Worm (Caenorhabditis elegans) whole organism, L4 larva: ENCODE data around the gene srj-45.

Experiments
- D1046.2 ChIP-seq: fragments of 200-800 bp; sonication (Bioruptor generic); IDR thresholded peaks from 2 replicates; pipeline ENCODE4 v1.3.6; 2022; ENCODE audit warnings: missing genetic modification characterization, missing compliant biosample characterization
- Y5F2A.4 ChIP-seq: fragments of 200-800 bp; sonication (Bioruptor generic); optimal IDR thresholded peaks from 2 replicates; lab custom pipeline; 2018; ENCODE audit warnings: mild to moderate bottlenecking, missing genetic modification characterization, missing compliant biosample characterization
- aha-1 ChIP-seq: fragments of 150-350 bp; peaks from one replicate; lab custom pipeline; 2014; ENCODE audit warnings: missing biosample characterization, missing genetic modification characterization
- ceh-62 ChIP-seq: sonication (generic microtip); optimal IDR thresholded peaks from 2 replicates; lab custom pipeline; 2017; ENCODE audit warnings: missing biosample characterization, missing genetic modification characterization
- daf-16 ChIP-seq, 3 experiments: sonication (generic microtip); optimal IDR thresholded peaks; 2 replicates each; lab custom pipeline; 2016 to 2017; ENCODE audit warnings: missing genetic modification characterization in 3 of 3, missing genetic modification reagents in 3 of 3, mild to moderate bottlenecking in 2 of 3, missing compliant biosample characterization in 2 of 3, missing biosample characterization in 1 of 3, moderate library complexity in 1 of 3
- dmd-6 ChIP-seq: fragments of 200-800 bp; sonication (Bioruptor generic); IDR thresholded peaks from 2 replicates; pipeline ENCODE4 v1.3.6; 2022; ENCODE audit warnings: missing genetic modification reagents, missing genetic modification characterization, missing compliant biosample characterization
- dmd-8 ChIP-seq: fragments of 200-800 bp; sonication (Bioruptor generic); IDR thresholded peaks from 2 replicates; pipeline ENCODE4 v1.3.6; 2022; ENCODE audit warnings: missing genetic modification characterization, missing compliant biosample characterization
- dmd-9 ChIP-seq: fragments of 200-800 bp; sonication (Bioruptor generic); IDR thresholded peaks from 2 replicates; pipeline ENCODE4 v1.3.6; 2022; ENCODE audit warnings: missing genetic modification reagents, missing genetic modification characterization, missing compliant biosample characterization
- dpl-1 ChIP-seq: fragments of 150-350 bp; optimal IDR thresholded peaks from 2 replicates; lab custom pipeline; 2014; ENCODE audit warnings: missing biosample characterization, missing genetic modification reagents, missing genetic modification characterization
- dve-1 ChIP-seq: sonication (generic microtip); optimal IDR thresholded peaks from 2 replicates; lab custom pipeline; 2017; ENCODE audit warnings: antibody characterized with exemption, mild to moderate bottlenecking, missing genetic modification characterization, missing compliant biosample characterization; ENCODE audit not compliant: insufficient read depth
- hlh-11 ChIP-seq: fragments of 200-800 bp; sonication (Bioruptor generic); optimal IDR thresholded peaks from 2 replicates; lab custom pipeline; 2018; ENCODE audit warnings: mild to moderate bottlenecking, missing genetic modification characterization, missing compliant biosample characterization
- lin-38 ChIP-seq: fragments of 200-800 bp; sonication (Bioruptor generic); IDR thresholded peaks from 2 replicates; pipeline ENCODE4 v1.3.6; 2022; ENCODE audit warnings: missing genetic modification reagents, missing genetic modification characterization, missing compliant biosample characterization
- lin-39 ChIP-seq: fragments of 150-350 bp; optimal IDR thresholded peaks from 2 replicates; lab custom pipeline; 2014; ENCODE audit warnings: missing biosample characterization, missing genetic modification reagents, missing genetic modification characterization
- lir-3 ChIP-seq: sonication (generic microtip); optimal IDR thresholded peaks from 2 replicates; lab custom pipeline; 2016; ENCODE audit warnings: mild to moderate bottlenecking, missing genetic modification characterization, missing compliant biosample characterization
- mdt-29 ChIP-seq: fragments of 200-800 bp; sonication (Bioruptor generic); IDR thresholded peaks from 2 replicates; pipeline ENCODE4 v1.3.6; 2022; ENCODE audit warnings: missing genetic modification reagents, missing genetic modification characterization, missing compliant biosample characterization
- mep-1 ChIP-seq: fragments of 150-350 bp; sonication (generic microtip); optimal IDR thresholded peaks from 3 replicates; lab custom pipeline; 2014; ENCODE audit warnings: missing biosample characterization, missing genetic modification characterization
- nhr-11 ChIP-seq: fragments of 150-350 bp; optimal IDR thresholded peaks from 2 replicates; lab custom pipeline; 2014; ENCODE audit warnings: missing biosample characterization, missing genetic modification characterization
- nhr-28 ChIP-seq: fragments of 150-350 bp; optimal IDR thresholded peaks from 2 replicates; lab custom pipeline; 2014; ENCODE audit warnings: missing biosample characterization, missing genetic modification characterization
- nhr-41 ChIP-seq: fragments of 200-800 bp; sonication (Bioruptor generic); IDR thresholded peaks from 2 replicates; pipeline ENCODE4 v1.3.6; 2022; ENCODE audit warnings: missing genetic modification reagents, missing genetic modification characterization, missing compliant biosample characterization
- nhr-48 ChIP-seq: sonication (generic microtip); optimal IDR thresholded peaks from 2 replicates; lab custom pipeline; 2016; ENCODE audit warnings: mild to moderate bottlenecking, missing genetic modification characterization, missing compliant biosample characterization
- nhr-77 ChIP-seq: fragments of 150-350 bp; optimal IDR thresholded peaks from 2 replicates; lab custom pipeline; 2014; ENCODE audit warnings: missing biosample characterization, missing genetic modification characterization
- pha-4 ChIP-seq, 2 experiments: fragments of 150-350 bp in 1 of 2; fragments of 200-800 bp in 1 of 2; sonication (Bioruptor generic) in 1 of 2; IDR thresholded peaks in 1 of 2; optimal IDR thresholded peaks in 1 of 2; 2 replicates each; pipeline versions ENCODE4 v1.3.6 to Lab custom; 2014 to 2022; ENCODE audit warnings: missing genetic modification characterization in 2 of 2, missing genetic modification reagents in 2 of 2, missing biosample characterization in 1 of 2, missing compliant biosample characterization in 1 of 2
- php-3 ChIP-seq: fragments of 200-800 bp; sonication (Bioruptor generic); IDR thresholded peaks from 2 replicates; pipeline ENCODE4 v1.3.6; 2022; ENCODE audit warnings: missing genetic modification reagents, missing genetic modification characterization, missing compliant biosample characterization
- pqm-1 ChIP-seq: sonication (generic microtip); optimal IDR thresholded peaks from 2 replicates; lab custom pipeline; 2017; ENCODE audit warnings: missing biosample characterization, missing genetic modification characterization
- rbr-2 ChIP-seq: sonication (generic microtip); optimal IDR thresholded peaks from 2 replicates; lab custom pipeline; 2016; ENCODE audit warnings: missing genotype, missing genetic modification characterization, missing compliant biosample characterization
- skn-1 ChIP-seq: fragments of 150-350 bp; optimal IDR thresholded peaks from 2 replicates; lab custom pipeline; 2014; ENCODE audit warnings: missing biosample characterization, missing genetic modification characterization
- unc-62 ChIP-seq, 3 experiments: fragments of 150-350 bp in 1 of 3; sonication (generic microtip); optimal IDR thresholded peaks in 2 of 3; peaks in 1 of 3; 1 replicate in 1 of 3; 2 replicates in 2 of 3; lab custom pipeline; 2014 to 2017; ENCODE audit warnings: missing biosample characterization in 3 of 3, missing genetic modification characterization in 3 of 3, missing genetic modification reagents in 3 of 3, missing genotype in 1 of 3
- ztf-11 ChIP-seq: fragments of 150-350 bp; optimal IDR thresholded peaks from 2 replicates; lab custom pipeline; 2014; ENCODE audit warnings: missing biosample characterization, missing genetic modification characterization

The srj-45 gene

DNA sequence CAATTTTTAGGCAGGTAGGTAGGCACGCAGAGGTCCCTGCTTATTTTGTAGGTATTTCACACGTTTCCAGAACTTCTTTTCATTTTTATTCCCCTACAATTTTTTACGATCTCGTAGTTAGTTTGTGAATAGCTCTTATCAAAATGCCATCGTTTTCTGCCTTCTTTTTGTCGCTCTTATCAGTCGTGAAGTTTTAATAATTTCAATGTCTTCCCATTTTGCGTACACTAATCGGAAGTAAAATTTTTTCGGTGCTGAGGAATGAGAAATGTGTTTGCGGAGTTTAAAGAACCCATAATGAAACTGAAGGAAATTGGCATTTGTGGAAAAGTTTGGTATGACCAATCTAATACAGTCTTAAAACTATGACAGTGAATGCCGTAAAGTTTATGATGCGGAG lies 44.0 kb upstream of the srj-45 start:
- TF ChIP-seq nhr-41 (GFP tag; lab: Robert Waterston, UW) (no peak), nhr-77 (peak; percentile 17), dve-1 (tag; lab: Kevin White, UChicago) (peak; percentile 47), php-3 (GFP tag; lab: Robert Waterston, UW) (peak; percentile 75), dmd-9 (no peak), dmd-6 (GFP tag; lab: Robert Waterston, UW) (peak; percentile 66), daf-16 (GFP tag; optimal IDR thresholded peaks at IDR 0.05; lab: Kevin White, UChicago) (no peak), daf-16 (tag; optimal IDR thresholded peaks at IDR 0.05; lab: Kevin White, UChicago) (peak; percentile 31), pqm-1 (tag; lab: Kevin White, UChicago) (peak; percentile 74), skn-1 (no peak), ceh-62 (no peak), Y5F2A.4 (GFP tag; lab: Kevin White, UChicago) (no peak), lin-39 (tag; lab: Kevin White, UChicago) (no peak), unc-62 (GFP tag; optimal IDR thresholded peaks at IDR 0.05 in 1 of 2; lab: Kevin White, UChicago) (peak in 1 of 2 experiments; percentile 70), unc-62 (tag; optimal IDR thresholded peaks at IDR 0.05; lab: Kevin White, UChicago) (no peak), dpl-1 (GFP tag; lab: Kevin White, UChicago) (no peak), nhr-28 (tag; lab: Kevin White, UChicago) (peak; percentile 86)

DNA sequence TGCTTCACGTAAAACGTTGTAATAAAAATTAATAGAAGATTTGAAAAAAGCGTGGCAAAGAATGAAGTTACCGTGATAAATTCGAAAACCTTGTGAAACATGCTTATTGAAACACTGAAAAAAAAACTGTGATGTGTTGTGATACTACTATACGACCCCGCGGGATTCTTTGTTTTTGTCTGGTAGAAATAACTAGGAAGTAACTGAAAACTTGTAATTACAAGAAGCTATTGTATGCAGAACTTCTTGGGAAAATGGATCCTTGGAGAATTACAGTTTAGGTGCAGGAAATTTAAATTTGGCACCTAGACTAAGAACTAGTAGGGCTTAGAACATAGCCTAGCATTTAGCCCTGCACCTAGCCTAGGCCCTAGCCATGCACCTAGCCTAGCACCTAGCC lies 43.4 kb upstream of the srj-45 start, which contains the start of gene str-39:
TSS of gene str-39 (minus strand) at position 101 of the 400 bp plus-strand sequence.
- no peak for TF ChIP-seq D1046.2
- 0 out of 2 replicates have a peak, but pooled peaks have one; percentile 47 for TF ChIP-seq dmd-8 (GFP tag; lab: Robert Waterston, UW)
- peak; percentile 63 for TF ChIP-seq aha-1 (tag; lab: Kevin White, UChicago)

DNA sequence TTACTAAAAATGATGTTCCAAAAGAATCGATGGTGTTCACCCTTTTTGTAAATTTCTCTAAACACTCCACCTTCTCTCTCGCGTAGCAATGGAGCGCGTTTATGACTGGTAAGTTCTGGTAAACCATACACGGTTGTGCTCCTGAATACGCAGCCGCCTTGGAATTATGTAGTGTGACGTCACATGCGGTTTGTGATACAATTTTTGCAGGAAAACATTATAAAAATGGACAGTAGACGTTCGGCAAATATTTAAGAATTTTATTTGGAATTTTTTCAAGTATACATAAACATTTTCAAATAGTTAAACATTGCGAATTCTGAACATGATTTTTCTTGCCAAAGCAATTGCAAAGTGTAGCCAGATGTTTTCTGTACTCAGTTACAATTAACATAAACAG lies 41.1 kb upstream of the srj-45 start, which contains the start of gene F37B4.10:
TSS of gene F37B4.10 (minus strand) at position 101 of the 400 bp plus-strand sequence.
- TF ChIP-seq rbr-2 (tag; lab: Kevin White, UChicago) (no peak), pha-4 (GFP tag; IDR thresholded peaks at IDR 0.05; lab: Robert Waterston, UW) (no peak), pha-4 (tag; optimal IDR thresholded peaks at IDR 0.05; lab: Kevin White, UChicago) (no peak), lir-3 (no peak), nhr-11 (no peak), ztf-11 (no peak), daf-16 (GFP tag; optimal IDR thresholded peaks at IDR 0.05; lab: Kevin White, UChicago) (no peak), daf-16 (tag; optimal IDR thresholded peaks at IDR 0.05; lab: Kevin White, UChicago) (peak; percentile 16), lin-38 (GFP tag; lab: Robert Waterston, UW) (no peak), dmd-8 (GFP tag; lab: Robert Waterston, UW) (no peak), dve-1 (tag; lab: Kevin White, UChicago) (no peak), unc-62 (GFP tag; optimal IDR thresholded peaks at IDR 0.05 in 1 of 2; lab: Kevin White, UChicago) (peak in 1 of 2 experiments; percentile 82), unc-62 (tag; optimal IDR thresholded peaks at IDR 0.05; lab: Kevin White, UChicago) (no peak), nhr-28 (tag; lab: Kevin White, UChicago) (peak; percentile 12)

DNA sequence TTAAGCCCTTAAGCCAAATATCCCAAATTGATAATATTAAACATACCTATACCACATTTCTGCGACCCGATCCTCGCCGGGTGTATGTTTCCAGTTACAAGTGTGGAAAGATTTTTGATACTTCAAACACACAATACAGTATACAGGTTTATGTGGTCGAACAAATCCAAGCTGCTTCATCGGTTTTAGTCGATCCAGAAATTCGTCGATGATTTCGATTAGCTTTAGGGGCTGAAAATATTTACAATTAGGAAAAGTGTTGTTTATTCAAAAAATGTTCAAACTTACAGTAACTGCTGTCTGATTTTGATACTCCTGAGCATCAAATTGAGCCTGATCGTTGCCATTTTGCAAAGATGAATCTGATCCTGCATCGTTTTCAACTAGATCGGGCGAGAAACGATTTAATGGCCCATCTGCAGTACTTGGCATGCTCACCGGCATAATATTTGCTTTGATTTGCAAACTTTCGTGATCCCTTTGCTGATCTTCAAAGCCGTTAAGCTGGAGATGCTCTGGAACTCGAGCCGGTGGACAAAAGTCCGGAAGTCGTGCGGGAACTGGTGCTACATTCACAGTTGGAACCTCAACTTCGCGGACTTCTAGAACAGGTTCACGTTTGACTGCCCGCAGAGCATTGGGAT lies 39.9 kb upstream of the srj-45 start:
- TF ChIP-seq lin-39 (tag; lab: Kevin White, UChicago) (no peak), aha-1 (tag; lab: Kevin White, UChicago) (peak; percentile 65), php-3 (GFP tag; lab: Robert Waterston, UW) (0 out of 2 replicates have a peak, but pooled peaks have one; percentile 13), unc-62 (GFP tag; optimal IDR thresholded peaks at IDR 0.05 in 1 of 2; lab: Kevin White, UChicago) (peak in 1 of 2 experiments; percentile 76), unc-62 (tag; optimal IDR thresholded peaks at IDR 0.05; lab: Kevin White, UChicago) (no peak)

DNA sequence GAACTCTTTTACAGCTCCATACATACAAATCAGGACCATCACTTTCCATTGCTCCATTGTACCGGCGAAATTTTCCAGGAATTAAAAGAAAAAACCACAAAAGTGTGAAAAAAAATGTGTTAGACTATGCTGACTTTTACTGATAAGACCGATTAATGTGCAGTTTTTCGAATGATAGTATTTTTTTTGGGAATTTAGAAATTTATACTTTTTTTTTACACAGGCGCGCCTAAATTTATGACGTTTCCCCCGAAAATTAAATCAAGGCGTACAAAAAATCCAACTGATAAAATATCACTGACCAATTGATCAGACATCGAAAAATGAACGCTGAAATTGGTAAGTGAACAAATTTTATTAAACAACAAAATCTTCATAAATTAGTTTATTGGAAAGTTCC lies 39.0 kb upstream of the srj-45 start, which contains the start of gene folt-2:
TSS of gene folt-2 (minus strand) at position 179 of the 400 bp plus-strand sequence.
- peak; percentile 25 for TF ChIP-seq pqm-1 (tag; lab: Kevin White, UChicago)
- peak; percentile 74 for TF ChIP-seq dve-1 (tag; lab: Kevin White, UChicago)
- no peak for TF ChIP-seq nhr-77
- TF ChIP-seq hlh-11, result peak; percentile 37
- no peak for TF ChIP-seq nhr-11
- TF ChIP-seq php-3 (GFP tag; lab: Robert Waterston, UW), result peak; percentile 56; the same call in 1 of the 2 replicates
- TF ChIP-seq nhr-48 (tag; lab: Kevin White, UChicago), result no peak
- no peak for TF ChIP-seq daf-16 (GFP tag; optimal IDR thresholded peaks at IDR 0.05; lab: Kevin White, UChicago)
- peak; percentile 48 for TF ChIP-seq daf-16 (tag; optimal IDR thresholded peaks at IDR 0.05; lab: Kevin White, UChicago)
- TF ChIP-seq dmd-6 (GFP tag; lab: Robert Waterston, UW), result peak; percentile 72
- no peak for TF ChIP-seq mdt-29 (GFP tag; lab: Robert Waterston, UW)
- peak; percentile 16 for TF ChIP-seq mep-1 (tag; lab: Kevin White, UChicago)
